Worm (Caenorhabditis elegans) whole organism, L4 larva: Measurements from ENCODE around the gene glb-23.

Source experiments
- Y48G9A.11 ChIP-seq: fragments of 200-800 bp; sonication (Bioruptor generic); IDR thresholded peaks from 2 replicates; pipeline ENCODE4 v1.3.6; 2022; ENCODE audit warnings: missing genetic modification reagents, missing genetic modification characterization, missing compliant biosample characterization
- ama-1 ChIP-seq: fragments of 150-350 bp; optimal IDR thresholded peaks from 2 replicates; lab custom pipeline; 2014; ENCODE audit warnings: inconsistent platforms, mixed read lengths
- ceh-62 ChIP-seq: sonication (generic microtip); optimal IDR thresholded peaks from 2 replicates; lab custom pipeline; 2017; ENCODE audit warnings: missing biosample characterization, missing genetic modification characterization
- ces-1 ChIP-seq: fragments of 150-350 bp; sonication (generic microtip); optimal IDR thresholded peaks from 4 replicates; lab custom pipeline; 2014; ENCODE audit warnings: missing biosample characterization, missing genetic modification reagents, missing genetic modification characterization
- cey-2 ChIP-seq: sonication (generic microtip); optimal IDR thresholded peaks from 3 replicates; lab custom pipeline; 2017; ENCODE audit warnings: missing genetic modification characterization, mild to moderate bottlenecking, missing compliant biosample characterization, antibody characterized with exemption, borderline replicate concordance; ENCODE audit not compliant: insufficient read depth
- dmd-8 ChIP-seq: fragments of 200-800 bp; sonication (Bioruptor generic); IDR thresholded peaks from 2 replicates; pipeline ENCODE4 v1.3.6; 2022; ENCODE audit warnings: missing genetic modification characterization, missing compliant biosample characterization
- dve-1 ChIP-seq: sonication (generic microtip); optimal IDR thresholded peaks from 2 replicates; lab custom pipeline; 2017; ENCODE audit warnings: antibody characterized with exemption, mild to moderate bottlenecking, missing genetic modification characterization, missing compliant biosample characterization; ENCODE audit not compliant: insufficient read depth
- fkh-10 ChIP-seq: fragments of 150-350 bp; optimal IDR thresholded peaks from 2 replicates; lab custom pipeline; 2014; ENCODE audit warnings: missing biosample characterization, missing genetic modification reagents, missing genetic modification characterization
- lin-15B ChIP-seq: fragments of 150-350 bp; sonication (generic microtip); optimal IDR thresholded peaks from 3 replicates; lab custom pipeline; 2014; ENCODE audit warnings: missing biosample characterization, missing genetic modification characterization
- mdt-29 ChIP-seq: fragments of 200-800 bp; sonication (Bioruptor generic); IDR thresholded peaks from 2 replicates; pipeline ENCODE4 v1.3.6; 2022; ENCODE audit warnings: missing genetic modification reagents, missing genetic modification characterization, missing compliant biosample characterization
- nhr-237 ChIP-seq: sonication (generic microtip); optimal IDR thresholded peaks from 2 replicates; lab custom pipeline; 2017; ENCODE audit warnings: missing biosample characterization, missing genetic modification characterization
- pqm-1 ChIP-seq: sonication (generic microtip); optimal IDR thresholded peaks from 2 replicates; lab custom pipeline; 2017; ENCODE audit warnings: missing biosample characterization, missing genetic modification characterization
- set-16 ChIP-seq: fragments of 200-800 bp; sonication (Bioruptor generic); IDR thresholded peaks from 2 replicates; pipeline ENCODE4 v1.3.6; 2022; ENCODE audit warnings: missing genetic modification reagents, missing genetic modification characterization, missing compliant biosample characterization
- skn-1 ChIP-seq: fragments of 150-350 bp; optimal IDR thresholded peaks from 2 replicates; lab custom pipeline; 2014; ENCODE audit warnings: missing biosample characterization, missing genetic modification characterization

DNA sequence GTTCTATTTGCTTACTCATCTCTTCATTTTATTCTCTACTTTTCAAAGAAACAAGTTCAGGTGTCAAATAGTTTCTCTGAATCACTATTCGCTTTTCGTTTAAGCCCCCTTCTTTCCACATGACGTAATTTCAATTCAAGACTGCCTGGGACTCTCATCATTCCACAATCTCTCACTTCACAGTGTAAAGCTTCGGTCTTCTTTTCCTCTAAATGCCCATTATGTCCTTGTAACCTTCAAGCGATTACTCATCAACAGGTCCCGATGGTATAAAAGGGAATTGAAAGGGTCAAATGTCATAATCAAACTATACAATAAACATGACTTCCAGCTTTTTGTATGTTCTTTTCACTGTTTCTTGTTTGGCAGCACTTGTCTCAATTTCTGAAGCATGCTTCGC lies 40.4 kb downstream of the glb-23 start, which contains the start of gene C42D4.3:
- no peak for TF ChIP-seq dmd-8 (GFP tag; lab: Robert Waterston, UW)
- no peak for TF ChIP-seq ces-1 (GFP tag; lab: Kevin White, UChicago)
- TF ChIP-seq fkh-10 (GFP tag; lab: Kevin White, UChicago) = no peak
- TF ChIP-seq Y48G9A.11 = no peak
- TF ChIP-seq lin-15B (tag; lab: Kevin White, UChicago) = no peak
- no peak for TF ChIP-seq set-16 (GFP tag; lab: Robert Waterston, UW)
- no peak for TF ChIP-seq ceh-62 (tag; lab: Kevin White, UChicago)
- TF ChIP-seq skn-1 (tag; lab: Kevin White, UChicago) = no peak
- TF ChIP-seq ama-1 (lab: Kevin White, UChicago) = no peak
- no peak for TF ChIP-seq mdt-29 (GFP tag; lab: Robert Waterston, UW)
- no peak for TF ChIP-seq nhr-237 (tag; lab: Kevin White, UChicago)
- TF ChIP-seq dve-1 (tag; lab: Kevin White, UChicago) = peak; percentile 30
- TF ChIP-seq cey-2 (tag; lab: Kevin White, UChicago) = peak; percentile 70
- no peak for TF ChIP-seq pqm-1 (tag; lab: Kevin White, UChicago)
